Fruit fly (Drosophila melanogaster) Kc167 (cell line): ENCODE data around the gene CG7379.

Source experiments
- Sin3A ChIP-seq: fragments of >200 bp; optimal IDR thresholded peaks from 2 replicates; lab custom pipeline; 2018; ENCODE audit warnings: missing external identifiers
- h ChIP-seq: fragments of >200 bp; optimal IDR thresholded peaks from 3 replicates; lab custom pipeline; 2018; ENCODE audit warnings: missing external identifiers
- insv ChIP-seq: fragments of >200 bp; optimal IDR thresholded peaks from 3 replicates; lab custom pipeline; 2018; ENCODE audit warnings: missing external identifiers

DNA sequence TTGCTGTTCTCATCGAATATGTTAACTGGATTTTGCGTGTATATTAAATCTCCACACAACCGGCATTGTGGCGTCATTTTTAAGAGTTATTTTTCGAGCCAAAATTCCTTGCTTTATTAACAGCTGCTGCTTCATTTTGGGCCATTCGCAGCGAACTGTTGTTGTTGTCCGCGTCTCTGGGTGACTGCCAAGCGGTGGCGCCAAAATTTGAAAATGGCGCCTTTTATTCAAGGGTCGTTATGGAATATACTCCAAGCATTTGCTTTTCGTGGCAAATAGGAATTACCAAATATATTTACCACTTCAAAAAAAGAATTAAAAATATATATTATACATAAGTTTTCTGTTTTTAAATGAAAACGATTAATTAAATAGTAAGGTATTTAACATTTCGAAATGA lies 7.0 kb upstream of the CG7379 start, which contains the start of gene Nnk:
- TF ChIP-seq Sin3A (lab: Kevin White, UChicago) (no peak), h (lab: Kevin White, UChicago) (no peak), insv (lab: Kevin White, UChicago) (no peak)
